Worm (Caenorhabditis elegans) whole organism, L2 larva: Measurements from ENCODE around the gene htrl-1.

Source experiments
- C34F6.9 ChIP-seq: fragments of 150-350 bp; optimal IDR thresholded peaks from 2 replicates; lab custom pipeline; 2014; ENCODE audit warnings: missing biosample characterization, missing genetic modification characterization
- R02D3.7 ChIP-seq: fragments of 150-350 bp; optimal IDR thresholded peaks from 2 replicates; lab custom pipeline; 2014; ENCODE audit warnings: missing biosample characterization, missing genetic modification characterization
- Y55F3AM.14 ChIP-seq: fragments of 200-800 bp; sonication (Bioruptor generic); optimal IDR thresholded peaks from 2 replicates; lab custom pipeline; 2018; ENCODE audit warnings: mild to moderate bottlenecking, missing genetic modification characterization, missing compliant biosample characterization
- ZK546.5 ChIP-seq: sonication (generic microtip); optimal IDR thresholded peaks from 2 replicates; lab custom pipeline; 2017; ENCODE audit warnings: missing biosample characterization, missing genetic modification characterization
- alr-1 ChIP-seq: fragments of 150-350 bp; optimal IDR thresholded peaks from 2 replicates; lab custom pipeline; 2014; ENCODE audit warnings: missing biosample characterization, missing genetic modification characterization
- aly-2 ChIP-seq: fragments of 150-350 bp; optimal IDR thresholded peaks from 2 replicates; lab custom pipeline; 2014; ENCODE audit warnings: missing biosample characterization, missing genetic modification characterization
- ama-1 ChIP-seq: fragments of 150-350 bp; optimal IDR thresholded peaks from 2 replicates; lab custom pipeline; 2018; ENCODE audit warnings: inconsistent platforms
- blmp-1 ChIP-seq: sonication (generic microtip); optimal IDR thresholded peaks from 2 replicates; lab custom pipeline; 2017; ENCODE audit warnings: missing genetic modification characterization, mild to moderate bottlenecking, missing compliant biosample characterization, antibody characterized with exemption, moderate library complexity; ENCODE audit not compliant: insufficient read depth
- ceh-16 ChIP-seq: fragments of 150-350 bp; optimal IDR thresholded peaks from 2 replicates; lab custom pipeline; 2014; ENCODE audit warnings: missing biosample characterization, missing genetic modification characterization
- ceh-82 ChIP-seq: fragments of 150-350 bp; optimal IDR thresholded peaks from 2 replicates; lab custom pipeline; 2014; ENCODE audit warnings: missing biosample characterization, missing genetic modification characterization
- crh-2 ChIP-seq: sonication (generic microtip); optimal IDR thresholded peaks from 2 replicates; lab custom pipeline; 2017; ENCODE audit warnings: missing biosample characterization, missing genetic modification characterization
- dmd-4 ChIP-seq: sonication (generic microtip); optimal IDR thresholded peaks from 2 replicates; lab custom pipeline; 2017; ENCODE audit warnings: missing biosample characterization, missing genetic modification characterization
- egl-27 ChIP-seq: sonication (generic microtip); optimal IDR thresholded peaks from 3 replicates; lab custom pipeline; 2017; ENCODE audit warnings: missing biosample characterization, missing genetic modification reagents, missing genetic modification characterization
- elt-3 ChIP-seq: sonication (generic microtip); optimal IDR thresholded peaks from 2 replicates; lab custom pipeline; 2017; ENCODE audit warnings: missing biosample characterization, missing genetic modification characterization
- fos-1 ChIP-seq: fragments of 150-350 bp; optimal IDR thresholded peaks from 2 replicates; lab custom pipeline; 2014; ENCODE audit warnings: missing biosample characterization, missing genetic modification characterization
- gmeb-1 ChIP-seq: fragments of 150-350 bp; optimal IDR thresholded peaks from 2 replicates; lab custom pipeline; 2014; ENCODE audit warnings: missing biosample characterization, missing genetic modification characterization
- lin-11 ChIP-seq: fragments of 150-350 bp; sonication (generic microtip); optimal IDR thresholded peaks from 2 replicates; lab custom pipeline; 2014; ENCODE audit warnings: missing biosample characterization, missing genetic modification characterization, inconsistent platforms, mixed read lengths
- lin-13 ChIP-seq: fragments of 150-350 bp; optimal IDR thresholded peaks from 2 replicates; lab custom pipeline; 2014; ENCODE audit warnings: missing biosample characterization, missing genetic modification reagents, missing genetic modification characterization
- lin-39 ChIP-seq: fragments of 150-350 bp; optimal IDR thresholded peaks from 2 replicates; lab custom pipeline; 2014; ENCODE audit warnings: missing biosample characterization, missing genetic modification reagents, missing genetic modification characterization
- lsy-2 ChIP-seq, 2 experiments: fragments of 150-350 bp in 1 of 2; sonication (generic microtip) in 1 of 2; optimal IDR thresholded peaks; 2 replicates each; lab custom pipeline; 2014 to 2017; ENCODE audit warnings: missing biosample characterization in 2 of 2, missing genetic modification characterization in 2 of 2
- mab-5 ChIP-seq: fragments of 150-350 bp; optimal IDR thresholded peaks from 2 replicates; lab custom pipeline; 2014; ENCODE audit warnings: missing biosample characterization, missing genetic modification characterization
- mbf-1 ChIP-seq: sonication (generic microtip); optimal IDR thresholded peaks from 2 replicates; lab custom pipeline; 2017; ENCODE audit warnings: missing biosample characterization, missing genetic modification characterization
- mdl-1 ChIP-seq, 2 experiments: fragments of 150-350 bp in 1 of 2; sonication (generic microtip) in 1 of 2; optimal IDR thresholded peaks; 2 replicates each; lab custom pipeline; 2017; ENCODE audit warnings: missing biosample characterization in 2 of 2, missing genetic modification characterization in 2 of 2
- nhr-11 ChIP-seq: fragments of 150-350 bp; optimal IDR thresholded peaks from 2 replicates; lab custom pipeline; 2014; ENCODE audit warnings: missing biosample characterization, missing genetic modification characterization
- nhr-129 ChIP-seq: fragments of 150-350 bp; optimal IDR thresholded peaks from 2 replicates; lab custom pipeline; 2014; ENCODE audit warnings: missing biosample characterization, missing genetic modification characterization
- nhr-21 ChIP-seq: fragments of 150-350 bp; optimal IDR thresholded peaks from 2 replicates; lab custom pipeline; 2014; ENCODE audit warnings: missing biosample characterization, missing genetic modification characterization
- nhr-23 ChIP-seq: fragments of 150-350 bp; optimal IDR thresholded peaks from 2 replicates; lab custom pipeline; 2014; ENCODE audit warnings: missing biosample characterization, missing genetic modification reagents, missing genetic modification characterization
- nhr-237 ChIP-seq: fragments of 150-350 bp; optimal IDR thresholded peaks from 2 replicates; lab custom pipeline; 2014; ENCODE audit warnings: missing biosample characterization, missing genetic modification characterization
- nhr-25 ChIP-seq: fragments of 150-350 bp; sonication (generic microtip); optimal IDR thresholded peaks from 3 replicates; lab custom pipeline; 2014; ENCODE audit warnings: missing biosample characterization, missing genetic modification characterization
- nhr-6 ChIP-seq: fragments of 150-350 bp; optimal IDR thresholded peaks from 2 replicates; lab custom pipeline; 2014; ENCODE audit warnings: missing biosample characterization, missing genetic modification characterization
- nhr-77 ChIP-seq: fragments of 150-350 bp; optimal IDR thresholded peaks from 2 replicates; lab custom pipeline; 2014; ENCODE audit warnings: missing biosample characterization, missing genetic modification characterization
- sem-4 ChIP-seq: fragments of 150-350 bp; optimal IDR thresholded peaks from 2 replicates; lab custom pipeline; 2014; ENCODE audit warnings: missing biosample characterization, missing genetic modification reagents, missing genetic modification characterization
- skn-1 ChIP-seq: sonication (generic microtip); optimal IDR thresholded peaks from 2 replicates; lab custom pipeline; 2017; ENCODE audit warnings: missing biosample characterization, missing genetic modification characterization
- sma-3 ChIP-seq: sonication (generic microtip); optimal IDR thresholded peaks from 2 replicates; lab custom pipeline; 2016; ENCODE audit warnings: missing genetic modification reagents, missing genetic modification characterization, missing compliant biosample characterization
- sma-9 ChIP-seq, 2 experiments: fragments of 150-350 bp in 1 of 2; sonication (generic microtip) in 1 of 2; optimal IDR thresholded peaks; 2 replicates each; lab custom pipeline; 2014 to 2016; ENCODE audit warnings: missing genetic modification characterization in 2 of 2, mild to moderate bottlenecking in 1 of 2, missing biosample characterization in 1 of 2, missing compliant biosample characterization in 1 of 2, missing genetic modification reagents in 1 of 2, moderate library complexity in 1 of 2
- unc-39 ChIP-seq: fragments of 150-350 bp; optimal IDR thresholded peaks from 2 replicates; lab custom pipeline; 2014; ENCODE audit warnings: missing biosample characterization, missing genetic modification characterization
- unc-55 ChIP-seq: fragments of 150-350 bp; sonication (generic microtip); optimal IDR thresholded peaks from 3 replicates; lab custom pipeline; 2014; ENCODE audit warnings: missing biosample characterization, missing genetic modification reagents, missing genetic modification characterization
- unc-62 ChIP-seq: fragments of 150-350 bp; optimal IDR thresholded peaks from 2 replicates; lab custom pipeline; 2014; ENCODE audit warnings: missing biosample characterization, missing genetic modification reagents, missing genetic modification characterization
- ztf-1 ChIP-seq: fragments of 200-800 bp; sonication (Bioruptor generic); conservative IDR thresholded peaks from 2 replicates; pipeline ENCODE4 v1.3.6; 2022; ENCODE audit warnings: missing genetic modification characterization, missing compliant biosample characterization
- ztf-11 ChIP-seq: sonication (generic microtip); optimal IDR thresholded peaks from 2 replicates; lab custom pipeline; 2017; ENCODE audit warnings: missing biosample characterization, missing genetic modification characterization
- ztf-4 ChIP-seq: fragments of 150-350 bp; optimal IDR thresholded peaks from 2 replicates; lab custom pipeline; 2014; ENCODE audit warnings: missing biosample characterization, missing genetic modification characterization

The htrl-1 gene

DNA sequence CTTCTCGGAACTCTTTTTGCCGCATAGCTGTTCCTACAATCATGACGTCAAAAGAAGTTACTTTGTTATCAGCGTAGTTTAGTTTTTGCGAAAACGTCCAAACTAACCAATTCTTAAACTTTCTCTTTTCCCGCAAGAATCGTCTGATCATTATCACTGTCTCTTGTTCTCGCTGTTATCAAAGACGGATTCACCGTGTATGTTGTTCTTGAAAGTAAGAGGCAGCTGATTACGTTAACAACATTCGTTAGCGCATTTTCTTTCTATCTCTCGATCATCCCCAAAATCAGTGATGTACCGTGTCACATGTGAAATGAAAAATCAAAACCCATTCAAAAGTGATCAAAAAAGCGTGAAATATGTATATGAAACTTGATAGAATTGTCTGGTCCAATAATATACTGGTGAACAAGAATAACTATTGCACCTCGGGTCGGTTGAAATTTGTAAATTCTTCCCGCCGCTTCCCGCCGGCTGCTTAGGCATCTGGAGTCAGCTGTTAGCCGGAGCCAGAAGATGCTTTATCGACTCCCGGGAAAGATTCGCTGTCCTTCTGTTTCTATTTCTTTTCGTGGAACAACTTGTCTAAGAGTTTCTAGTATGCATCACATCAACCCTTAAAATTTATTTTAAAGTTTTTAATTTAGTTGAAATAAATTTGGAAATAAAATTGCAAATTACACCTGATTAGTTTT, 38.5 kb upstream of the htrl-1 start (continued):
- no peak for TF ChIP-seq nhr-11 (tag; lab: Kevin White, UChicago)
- TF ChIP-seq egl-27 = peak; percentile 19
- TF ChIP-seq mab-5 (tag; lab: Kevin White, UChicago) = no peak
- TF ChIP-seq sem-4 (tag; lab: Kevin White, UChicago) = no peak
- TF ChIP-seq ztf-4 (tag; lab: Kevin White, UChicago) = no peak
- TF ChIP-seq gmeb-1 = peak; percentile 65
- TF ChIP-seq, all 48 proteins: peak for 12

- TF ChIP-seq lsy-2 (tag; optimal IDR thresholded peaks at IDR 0.05; lab: Kevin White, UChicago) (no peak), lin-39 (no peak), ceh-82 (tag; lab: Kevin White, UChicago) (no peak), ceh-16 (tag; lab: Kevin White, UChicago) (no peak), elt-3 (no peak), aly-2 (tag; lab: Kevin White, UChicago) (no peak), nhr-6 (tag; lab: Kevin White, UChicago) (no peak)
Measured at ce11 chrV:11533365-11533949, 37.3 kb upstream of the htrl-1 start.

DNA sequence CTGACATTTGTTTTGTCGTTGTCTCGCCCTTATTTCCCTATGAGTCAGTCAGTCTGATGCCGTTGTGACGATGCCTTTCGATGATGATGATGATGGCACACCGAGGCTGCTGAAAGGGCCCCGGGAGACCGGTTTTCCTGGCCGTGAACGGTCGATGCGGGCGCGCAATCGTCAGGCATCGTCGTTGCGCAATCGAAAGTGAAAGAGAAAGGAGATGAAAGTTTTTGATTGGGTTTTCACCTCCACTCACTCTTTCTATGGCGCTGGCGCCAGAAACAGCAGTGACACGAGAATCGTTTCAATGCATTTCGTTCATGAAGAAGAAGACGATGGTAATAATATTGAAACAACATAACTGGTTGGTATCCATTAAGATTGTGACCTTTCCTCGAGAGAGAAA, 36.8 kb upstream of the htrl-1 start:
- TF ChIP-seq blmp-1 (tag; lab: Kevin White, UChicago) (peak; percentile 100), nhr-25 (tag; lab: Kevin White, UChicago) (peak; percentile 88), nhr-129 (tag; lab: Kevin White, UChicago) (peak; percentile 67), C34F6.9 (tag; lab: Kevin White, UChicago) (no peak), R02D3.7 (tag; lab: Kevin White, UChicago) (no peak), sma-9 (GFP tag; optimal IDR thresholded peaks at IDR 0.05; lab: Kevin White, UChicago) (peak; percentile 87), sma-9 (tag; optimal IDR thresholded peaks at IDR 0.05; lab: Kevin White, UChicago) (no peak), egl-27 (peak; percentile 62), nhr-21 (peak; percentile 46), fos-1 (tag; lab: Kevin White, UChicago) (peak; percentile 33), sem-4 (tag; lab: Kevin White, UChicago) (peak; percentile 80), sma-3 (GFP tag; lab: Kevin White, UChicago) (peak; percentile 72), lin-13 (no peak), Y55F3AM.14 (GFP tag; lab: Kevin White, UChicago) (peak; percentile 61)
- TF ChIP-seq, all 48 proteins: peak for 10

DNA sequence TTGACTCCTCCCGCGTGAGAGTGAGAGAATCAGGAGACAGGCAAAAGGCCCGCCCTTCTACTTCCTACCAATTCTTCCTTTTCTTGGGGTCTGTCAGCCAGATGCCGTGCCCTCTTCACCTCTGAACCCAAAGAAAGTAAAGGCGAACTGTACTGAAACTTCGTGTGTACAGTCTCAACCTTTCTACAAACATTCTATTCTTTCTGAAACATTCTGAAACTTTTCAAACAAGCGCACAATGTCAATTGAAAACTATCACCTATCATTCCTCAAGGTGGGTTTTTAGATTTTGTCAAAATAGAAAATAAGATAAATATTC, 36.3 kb upstream of the htrl-1 start:
- no peak for TF ChIP-seq sem-4 (tag; lab: Kevin White, UChicago)
- peak; percentile 63 for TF ChIP-seq ama-1 (lab: Kevin White, UChicago)

DNA sequence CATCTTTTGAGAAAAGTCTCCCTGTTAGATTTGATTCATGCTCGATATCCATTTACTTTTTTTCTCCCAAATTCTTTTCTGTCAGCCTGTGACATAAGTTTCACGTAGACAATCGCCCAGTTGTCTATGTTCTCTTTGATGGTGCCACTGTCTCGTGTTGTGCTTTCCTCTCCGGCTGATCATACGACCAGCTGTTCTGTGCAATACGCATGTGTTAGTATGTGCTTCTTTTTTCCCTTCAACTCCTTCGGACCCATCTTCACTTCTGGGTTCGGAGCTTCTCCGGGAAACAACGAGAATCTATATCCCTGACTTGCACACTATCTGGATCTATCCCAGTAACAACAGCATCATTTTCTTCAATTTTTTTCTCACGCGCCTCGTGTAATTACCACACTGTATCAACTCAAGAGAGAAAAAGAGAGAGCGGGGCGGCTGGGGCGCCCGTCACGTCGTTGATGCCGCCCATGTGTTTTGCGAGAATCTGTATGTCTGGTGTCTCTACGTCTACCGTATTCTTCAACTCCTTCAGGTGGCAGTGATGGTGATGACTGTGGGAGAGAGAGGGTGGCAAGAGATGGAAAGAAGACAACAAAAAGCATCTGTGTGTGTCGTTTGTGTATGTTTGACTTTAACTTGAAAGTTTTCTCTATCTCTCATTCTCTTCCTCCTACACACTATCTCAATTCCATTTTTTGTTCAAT, 35.8 kb upstream of the htrl-1 start:
- TF ChIP-seq fos-1 (tag; lab: Kevin White, UChicago) = peak; percentile 94
- peak; percentile 65 for TF ChIP-seq C34F6.9 (tag; lab: Kevin White, UChicago)
- no peak for TF ChIP-seq unc-62
- TF ChIP-seq nhr-77 (tag; lab: Kevin White, UChicago) = no peak
- peak; percentile 82 for TF ChIP-seq sem-4 (tag; lab: Kevin White, UChicago)
- peak; percentile 73 for TF ChIP-seq Y55F3AM.14 (GFP tag; lab: Kevin White, UChicago)
- TF ChIP-seq mab-5 (tag; lab: Kevin White, UChicago) = peak; percentile 19
- TF ChIP-seq alr-1 (tag; lab: Kevin White, UChicago) = no peak
- TF ChIP-seq sma-3 (GFP tag; lab: Kevin White, UChicago) = peak; percentile 91
- peak; percentile 80 for TF ChIP-seq crh-2 (tag; lab: Kevin White, UChicago)
- TF ChIP-seq R02D3.7 (tag; lab: Kevin White, UChicago) = no peak
- TF ChIP-seq lin-39 = no peak
- TF ChIP-seq mdl-1 (tag; optimal IDR thresholded peaks at IDR 0.05; lab: Kevin White, UChicago) = peak; percentile 46 to 83
- TF ChIP-seq unc-39 (tag; lab: Kevin White, UChicago) = no peak
- no peak for TF ChIP-seq ZK546.5
- no peak for TF ChIP-seq ceh-16 (tag; lab: Kevin White, UChicago)
- TF ChIP-seq skn-1 (tag; lab: Kevin White, UChicago) = no peak
- TF ChIP-seq lin-11 (tag; lab: Kevin White, UChicago) = no peak
- TF ChIP-seq ztf-1 (GFP tag; lab: Robert Waterston, UW) = no peak
- no peak for TF ChIP-seq nhr-11 (tag; lab: Kevin White, UChicago)
- TF ChIP-seq nhr-129 (tag; lab: Kevin White, UChicago) = peak; percentile 90
- no peak for TF ChIP-seq mbf-1
- TF ChIP-seq lsy-2 (tag; optimal IDR thresholded peaks at IDR 0.05; lab: Kevin White, UChicago) = peak; percentile 13 to 80
- TF ChIP-seq unc-55 (GFP tag; lab: Kevin White, UChicago) = no peak
- TF ChIP-seq lin-13 = peak; percentile 76
- no peak for TF ChIP-seq dmd-4 (tag; lab: Kevin White, UChicago)
- TF ChIP-seq nhr-21 = peak; percentile 77
- TF ChIP-seq nhr-23 (tag; lab: Kevin White, UChicago) = no peak
- TF ChIP-seq ztf-11 (tag; lab: Kevin White, UChicago) = no peak
- no peak for TF ChIP-seq nhr-237 (tag; lab: Kevin White, UChicago)
